Worm (Caenorhabditis elegans): ENCODE data around the gene sre-26.

sre-26 gene

DNA sequence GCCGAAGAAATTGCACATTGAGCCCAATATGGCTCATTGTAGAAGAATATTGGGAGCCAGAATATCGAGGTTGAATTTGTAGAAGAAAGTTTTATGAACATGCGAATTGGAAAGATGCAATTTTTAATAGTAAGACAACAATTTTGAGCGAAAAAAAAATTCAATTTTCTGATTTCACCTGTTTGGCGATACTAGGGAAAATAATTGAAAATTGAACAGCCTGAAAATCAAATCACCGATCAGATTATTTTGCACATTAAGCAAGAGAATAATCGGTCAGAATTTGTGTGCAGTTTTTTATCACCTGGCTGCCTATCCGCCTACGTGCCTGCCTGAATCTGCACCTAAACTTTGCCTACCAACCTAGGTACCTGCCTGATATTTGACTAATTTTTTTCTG, at the start of gene sre-26:
Gene sre-26 (minus strand): TSS at position 101 of the 400 bp plus-strand sequence.
- no peak for TF ChIP-seq nhr-120 (GFP tag; IDR thresholded peaks at IDR 0.05)
- TF ChIP-seq F33H1.4 (GFP tag; IDR thresholded peaks at IDR 0.05): no peak
- TF ChIP-seq nhr-80 (tag; optimal IDR thresholded peaks at IDR 0.05): no peak
- TF ChIP-seq chd-7 (tag; optimal IDR thresholded peaks at IDR 0.05): no peak
- no peak for TF ChIP-seq nfya-2 (GFP tag; IDR thresholded peaks at IDR 0.05)
- TF ChIP-seq nfyb-1 (GFP tag; IDR thresholded peaks at IDR 0.05): no peak
- TF ChIP-seq rpc-1 (optimal IDR thresholded peaks at IDR 0.05): no peak
- no peak for TF ChIP-seq rpc-1 (tag; optimal IDR thresholded peaks at IDR 0.05)
- TF ChIP-seq lsl-1 (GFP tag; optimal IDR thresholded peaks at IDR 0.05): no peak
- TF ChIP-seq egl-18 (GFP tag; IDR thresholded peaks at IDR 0.05): no peak
- TF ChIP-seq sptf-2 (GFP tag; optimal IDR thresholded peaks at IDR 0.05): no peak
- TF ChIP-seq egrh-3 (GFP tag; IDR thresholded peaks at IDR 0.05): no peak
- TF ChIP-seq him-1 (tag; optimal IDR thresholded peaks at IDR 0.05): no peak
- TF ChIP-seq die-1 (tag; optimal IDR thresholded peaks at IDR 0.05): no peak
- TF ChIP-seq lir-1 (GFP tag; conservative IDR thresholded peaks at IDR 0.05): no peak
- no peak for TF ChIP-seq hsf-1 (GFP tag; IDR thresholded peaks at IDR 0.05)
- no peak for TF ChIP-seq pha-4 (tag; optimal IDR thresholded peaks at IDR 0.05)

DNA sequence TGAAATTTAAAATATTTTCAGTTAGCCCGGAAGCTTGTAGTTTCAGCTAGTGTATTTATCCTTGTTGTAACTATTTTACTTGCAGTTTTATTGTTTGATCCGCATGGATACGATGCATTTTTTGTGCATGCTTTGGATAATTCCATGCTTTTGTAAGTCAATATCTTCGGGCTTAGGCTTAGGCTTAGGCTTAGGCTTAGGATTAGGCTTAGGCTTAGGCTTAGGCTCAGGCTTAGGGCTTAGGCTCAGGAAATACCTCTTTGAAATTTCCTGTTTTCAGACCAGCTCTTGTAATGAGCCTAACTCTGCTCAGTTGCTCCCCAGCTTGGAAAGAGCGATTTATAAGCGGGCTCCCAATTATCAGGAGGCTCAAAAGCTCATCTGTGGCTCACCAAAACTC, 46.7 kb upstream of the sre-26 start, which contains the start of gene srg-16:
Gene srg-16 (plus strand): TSS at position 87 of the 400 bp plus-strand sequence.
- TF ChIP-seq hlh-26 (GFP tag; conservative IDR thresholded peaks at IDR 0.05): no peak
- TF ChIP-seq nfya-1 (tag; optimal IDR thresholded peaks at IDR 0.05; ENCODE audit: borderline replicate concordance, insufficient read depth): no peak
- TF ChIP-seq egrh-3 (GFP tag; IDR thresholded peaks at IDR 0.05): no peak
- TF ChIP-seq lag-1 (GFP tag; IDR thresholded peaks at IDR 0.05): no peak
- TF ChIP-seq egl-18 (GFP tag; IDR thresholded peaks at IDR 0.05): no peak
- TF ChIP-seq snpc-4 (GFP tag; optimal IDR thresholded peaks at IDR 0.05): no peak
- TF ChIP-seq snpc-4 (tag; optimal IDR thresholded peaks at IDR 0.05): no peak
- TF ChIP-seq aptf-3 (GFP tag; IDR thresholded peaks at IDR 0.05): no peak
- no peak for TF ChIP-seq mcd-1 (GFP tag; IDR thresholded peaks at IDR 0.05)
- no peak for TF ChIP-seq ZK185.1 (tag; optimal IDR thresholded peaks at IDR 0.05; ENCODE audit: poor library complexity, severe bottlenecking)
- no peak for TF ChIP-seq rcor-1 (GFP tag; IDR thresholded peaks at IDR 0.05)
- no peak for TF ChIP-seq him-1 (tag; optimal IDR thresholded peaks at IDR 0.05)
- TF ChIP-seq F57C9.4 (tag; optimal IDR thresholded peaks at IDR 0.05): no peak
- TF ChIP-seq lin-35 (GFP tag; optimal IDR thresholded peaks at IDR 0.05): no peak
- TF ChIP-seq xnd-1 (tag; optimal IDR thresholded peaks at IDR 0.05): no peak
- TF ChIP-seq ets-4 (GFP tag; optimal IDR thresholded peaks at IDR 0.05): no peak

DNA sequence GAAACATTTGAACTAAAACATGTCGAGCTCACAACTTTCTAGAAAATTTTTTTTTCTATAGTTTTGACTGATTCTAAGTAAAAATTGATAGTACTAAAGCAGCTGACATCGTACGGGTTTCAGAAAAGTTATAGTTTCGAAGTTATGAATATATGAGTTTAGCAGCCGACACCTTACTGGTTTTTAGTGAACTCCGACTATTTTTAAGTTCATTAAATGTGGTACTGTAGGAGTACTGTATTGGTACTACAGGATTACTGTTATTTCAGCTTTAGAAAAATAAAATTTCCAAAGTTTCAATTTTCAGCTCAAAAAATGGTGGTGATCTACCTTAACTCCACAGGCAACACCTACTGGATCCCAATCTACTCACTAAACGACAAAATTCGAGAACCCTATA, 45.2 kb upstream of the sre-26 start, which contains the start of gene sre-37:
Gene sre-37 (plus strand): TSS at position 301 of the 400 bp plus-strand sequence.
- TF ChIP-seq tbx-9 (tag; optimal IDR thresholded peaks at IDR 0.05; ENCODE audit: borderline replicate concordance): no peak
- TF ChIP-seq snpc-1.3 (tag; optimal IDR thresholded peaks at IDR 0.05; ENCODE audit: insufficient read depth): no peak
- no peak for TF ChIP-seq attf-5 (GFP tag; optimal IDR thresholded peaks at IDR 0.05)
- TF ChIP-seq ceh-91 (GFP tag; IDR thresholded peaks at IDR 0.05): no peak
- no peak for TF ChIP-seq B0019.2 (GFP tag; conservative IDR thresholded peaks at IDR 0.05)
- no peak for TF ChIP-seq lsl-1 (GFP tag; optimal IDR thresholded peaks at IDR 0.05)
- TF ChIP-seq ztf-26 (tag; optimal IDR thresholded peaks at IDR 0.05): no peak

DNA sequence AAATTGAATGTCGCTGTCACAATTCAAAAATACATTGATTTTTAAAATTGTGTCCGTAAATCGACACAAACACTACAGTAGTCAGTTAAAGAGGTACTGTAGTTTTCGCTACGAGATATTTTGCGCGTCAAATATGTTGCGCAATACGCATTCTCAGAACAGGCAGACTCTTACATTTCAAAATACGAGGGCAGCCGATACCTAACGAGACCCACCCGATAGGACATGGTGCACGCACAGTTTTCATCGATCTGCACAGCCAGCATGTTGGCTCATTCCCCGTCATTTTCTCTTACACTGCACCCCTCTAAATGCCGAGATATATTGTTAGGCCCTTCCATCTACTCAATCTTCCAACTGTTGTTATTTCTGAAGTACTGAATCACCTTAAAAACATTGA, 41.9 kb upstream of the sre-26 start, which contains the start of gene F15A4.2:
Gene F15A4.2 (plus strand): TSS at position 301 of the 400 bp plus-strand sequence.
- TF ChIP-seq atf-7 (tag; optimal IDR thresholded peaks at IDR 0.05) (no peak), egl-18 (GFP tag; IDR thresholded peaks at IDR 0.05) (no peak), rpc-1 (optimal IDR thresholded peaks at IDR 0.05) (no peak), rpc-1 (tag; optimal IDR thresholded peaks at IDR 0.05) (no peak), F39B2.1 (GFP tag; IDR thresholded peaks at IDR 0.05) (no peak), snpc-4 (GFP tag; optimal IDR thresholded peaks at IDR 0.05) (no peak), snpc-4 (tag; optimal IDR thresholded peaks at IDR 0.05) (no peak), F22D6.2 (tag; optimal IDR thresholded peaks at IDR 0.05) (no peak), ceh-58 (GFP tag; IDR thresholded peaks at IDR 0.05) (no peak), dpl-1 (GFP tag; optimal IDR thresholded peaks at IDR 0.05) (no peak), B0035.1 (tag; optimal IDR thresholded peaks at IDR 0.05) (no peak), bed-1 (GFP tag; IDR thresholded peaks at IDR 0.05) (no peak), hmg-1.2 (GFP tag; IDR thresholded peaks at IDR 0.05) (no peak), pha-4 (tag; optimal IDR thresholded peaks at IDR 0.05) (no peak), sptf-2 (GFP tag; optimal IDR thresholded peaks at IDR 0.05) (no peak), athp-1 (tag; optimal IDR thresholded peaks at IDR 0.05) (no peak), D2030.7 (GFP tag; IDR thresholded peaks at IDR 0.05) (no peak)

All from whole organism, young adult.